Worm (Caenorhabditis elegans) whole organism, mixed stage, embryonic: ENCODE data around the gene C02E7.8.

Experiments
- blmp-1 ChIP-seq: fragments of 150-350 bp; optimal IDR thresholded peaks from 2 replicates; lab custom pipeline; 2014; ENCODE audit warnings: missing biosample characterization, missing genetic modification characterization
- elt-1 ChIP-seq: sonication (generic microtip); optimal IDR thresholded peaks from 2 replicates; lab custom pipeline; 2017; ENCODE audit warnings: missing genetic modification characterization, mild to moderate bottlenecking, missing compliant biosample characterization, antibody characterized with exemption, moderate library complexity, borderline replicate concordance; ENCODE audit not compliant: insufficient read depth
- lin-13 ChIP-seq: fragments of 150-350 bp; optimal IDR thresholded peaks from 2 replicates; lab custom pipeline; 2014; ENCODE audit warnings: missing biosample characterization, missing genetic modification characterization
- lin-32 ChIP-seq: fragments of 200-800 bp; sonication (Bioruptor generic); optimal IDR thresholded peaks from 2 replicates; lab custom pipeline; 2018; ENCODE audit warnings: mild to moderate bottlenecking, missing genetic modification characterization, missing compliant biosample characterization
- mab-5 ChIP-seq: fragments of 150-350 bp; optimal IDR thresholded peaks from 2 replicates; lab custom pipeline; 2014; ENCODE audit warnings: missing biosample characterization, missing genetic modification characterization
- nhr-12 ChIP-seq: fragments of 150-350 bp; optimal IDR thresholded peaks from 2 replicates; lab custom pipeline; 2014; ENCODE audit warnings: missing biosample characterization, missing genetic modification characterization
- nhr-28 ChIP-seq: fragments of 150-350 bp; optimal IDR thresholded peaks from 2 replicates; lab custom pipeline; 2014; ENCODE audit warnings: missing biosample characterization, missing genetic modification characterization
- nhr-76 ChIP-seq: sonication (generic microtip); optimal IDR thresholded peaks from 2 replicates; lab custom pipeline; 2017; ENCODE audit warnings: missing biosample characterization, missing genetic modification characterization
- sem-2 ChIP-seq: fragments of 200-800 bp; sonication (Bioruptor generic); optimal IDR thresholded peaks from 2 replicates; lab custom pipeline; 2018; ENCODE audit warnings: mild to moderate bottlenecking, missing genetic modification characterization, missing compliant biosample characterization
- snpc-4 ChIP-seq: fragments of 150-350 bp; optimal IDR thresholded peaks from 2 replicates; lab custom pipeline; 2014; ENCODE audit warnings: missing biosample characterization, missing genetic modification characterization
- tbx-8 ChIP-seq: fragments of 200-800 bp; sonication (Bioruptor generic); optimal IDR thresholded peaks from 2 replicates; lab custom pipeline; 2018; ENCODE audit warnings: mild to moderate bottlenecking, missing genetic modification characterization, moderate library complexity, missing compliant biosample characterization
- zip-8 ChIP-seq: fragments of 150-350 bp; optimal IDR thresholded peaks from 2 replicates; lab custom pipeline; 2014; ENCODE audit warnings: missing biosample characterization, missing genetic modification characterization
- ztf-11 ChIP-seq: fragments of 150-350 bp; optimal IDR thresholded peaks from 2 replicates; lab custom pipeline; 2014; ENCODE audit warnings: missing biosample characterization, missing genetic modification characterization

ce11 chrV:4901074-4901473, 19.5 kb downstream of the C02E7.8 start, which contains the start of gene ugt-67:
- TF ChIP-seq elt-1 = no peak
- no peak for TF ChIP-seq blmp-1 (tag; lab: Kevin White, UChicago)
- no peak for TF ChIP-seq nhr-76
- TF ChIP-seq snpc-4 (tag; lab: Kevin White, UChicago) = no peak
- TF ChIP-seq lin-32 (GFP tag; lab: Kevin White, UChicago) = no peak
- TF ChIP-seq lin-13 (tag; lab: Kevin White, UChicago) = no peak
- no peak for TF ChIP-seq sem-2 (GFP tag; lab: Kevin White, UChicago)
- TF ChIP-seq tbx-8 (GFP tag; lab: Kevin White, UChicago) = no peak
- no peak for TF ChIP-seq nhr-28 (tag; lab: Kevin White, UChicago)
- no peak for TF ChIP-seq nhr-12
- TF ChIP-seq ztf-11 (tag; lab: Kevin White, UChicago) = no peak
- TF ChIP-seq zip-8 (tag; lab: Kevin White, UChicago) = no peak
- TF ChIP-seq mab-5 (tag; lab: Kevin White, UChicago) = no peak
